8 worm cellular contexts compared by ENCODE assay signal in the genomic region with DNA sequence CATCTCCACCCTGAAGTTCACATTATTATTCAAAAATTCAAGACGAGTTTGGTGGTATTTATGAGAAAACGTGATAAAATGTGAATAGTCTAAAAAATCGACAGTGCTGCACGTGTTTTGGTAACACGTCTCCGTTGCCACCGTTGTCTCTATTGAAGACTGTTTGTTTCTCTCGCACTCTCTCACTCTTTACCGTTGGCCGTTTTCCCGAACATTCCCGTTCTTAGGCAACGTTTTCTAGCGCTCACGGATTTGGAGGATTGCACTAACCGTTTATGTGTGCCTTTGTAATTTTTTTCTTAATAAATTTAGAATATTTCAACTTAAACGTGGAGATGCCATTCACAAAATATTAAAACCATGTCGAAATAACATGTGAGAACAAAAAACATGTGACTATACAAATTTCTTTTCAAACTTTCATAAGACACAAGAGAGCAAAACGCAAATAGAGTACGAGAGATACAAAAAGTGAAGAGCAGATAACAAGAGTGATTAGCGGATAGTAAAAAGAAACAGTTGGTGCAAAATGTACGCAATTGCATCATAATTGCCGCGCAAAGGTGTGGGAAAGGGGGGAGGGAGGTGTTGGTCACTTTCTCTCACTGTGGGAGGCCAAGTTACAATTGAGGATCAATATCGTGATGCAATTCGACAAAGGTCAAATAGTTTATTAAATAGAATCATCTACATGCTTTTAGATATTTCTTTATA.
TF ChIP-seq lines count a peak whose summit lies in the region.

Gene pek-1, minus strand, starts transcription at position 51 of the 714 bp plus-strand sequence.

TF ChIP-seq in whole organism, L1 larva, 84 proteins besides CTCF, POLR2A, EP300 and RAD21 (continues in another document):
- TF ChIP-seq ceh-90 (tag; optimal IDR thresholded peaks at IDR 0.05; lab: Kevin White, UChicago) (no peak), nhr-77 (tag; optimal IDR thresholded peaks at IDR 0.05; lab: Kevin White, UChicago) (peak; percentile 36), nhr-85 (tag; lab: Kevin White, UChicago) (peak; percentile 86), zag-1 (tag; optimal IDR thresholded peaks at IDR 0.05; lab: Kevin White, UChicago) (no peak), unc-130 (tag; optimal IDR thresholded peaks at IDR 0.05; lab: Kevin White, UChicago) (peak; percentile 11), mep-1 (tag; optimal IDR thresholded peaks at IDR 0.05; lab: Kevin White, UChicago) (peak; percentile 70), nhr-20 (tag; optimal IDR thresholded peaks at IDR 0.05; lab: Kevin White, UChicago) (peak; percentile 78), isw-1 (GFP tag; IDR thresholded peaks at IDR 0.05; lab: Robert Waterston, UW) (no peak), jun-1 (tag; optimal IDR thresholded peaks at IDR 0.05; lab: Kevin White, UChicago) (peak; percentile 13), C04F5.9 (tag; optimal IDR thresholded peaks at IDR 0.05; lab: Kevin White, UChicago) (no peak), nhr-71 (tag; optimal IDR thresholded peaks at IDR 0.05; lab: Kevin White, UChicago) (peak; percentile 88)

TF ChIP-seq in whole organism, L2 larva, 48 proteins besides CTCF, POLR2A, EP300 and RAD21 (continues in another document):
- TF ChIP-seq sma-3 (GFP tag; optimal IDR thresholded peaks at IDR 0.05; lab: Kevin White, UChicago), result peak; percentile 55
- TF ChIP-seq nhr-23 (tag; optimal IDR thresholded peaks at IDR 0.05; lab: Kevin White, UChicago), result no peak
- TF ChIP-seq lin-13 (GFP tag; optimal IDR thresholded peaks at IDR 0.05; lab: Kevin White, UChicago), result peak; percentile 14
- TF ChIP-seq C34F6.9 (tag; optimal IDR thresholded peaks at IDR 0.05; lab: Kevin White, UChicago), result peak; percentile 71
- TF ChIP-seq F13H6.1 (tag; optimal IDR thresholded peaks at IDR 0.05; lab: Kevin White, UChicago), result peak; percentile 75
- TF ChIP-seq egl-27 (tag; optimal IDR thresholded peaks at IDR 0.05; lab: Kevin White, UChicago), result no peak
- no peak for TF ChIP-seq Y55F3AM.14 (GFP tag; optimal IDR thresholded peaks at IDR 0.05; lab: Kevin White, UChicago)
- TF ChIP-seq mbf-1 (tag; optimal IDR thresholded peaks at IDR 0.05; lab: Kevin White, UChicago), result no peak
- no peak for TF ChIP-seq snpc-4 (tag; optimal IDR thresholded peaks at IDR 0.05; lab: Kevin White, UChicago)
- no peak for TF ChIP-seq peb-1 (tag; optimal IDR thresholded peaks at IDR 0.05; lab: Kevin White, UChicago)
- TF ChIP-seq unc-55 (GFP tag; optimal IDR thresholded peaks at IDR 0.05; lab: Kevin White, UChicago), result peak; percentile 17

TF ChIP-seq in whole organism, L3 larva, 47 proteins besides CTCF, POLR2A, EP300 and RAD21 (continues in another document):
- TF ChIP-seq elt-3 (tag; optimal IDR thresholded peaks at IDR 0.05; lab: Kevin White, UChicago), result no peak
- peak; percentile 63 for TF ChIP-seq nhr-23 (tag; optimal IDR thresholded peaks at IDR 0.05; lab: Kevin White, UChicago)
- no peak for TF ChIP-seq ceh-82 (tag; optimal IDR thresholded peaks at IDR 0.05; lab: Kevin White, UChicago)
- no peak for TF ChIP-seq egl-27 (tag; optimal IDR thresholded peaks at IDR 0.05; lab: Kevin White, UChicago)
- peak; percentile 14 for TF ChIP-seq nfya-1 (tag; optimal IDR thresholded peaks at IDR 0.05; lab: Kevin White, UChicago; ENCODE audit: insufficient read depth)
- TF ChIP-seq mdl-1 (tag; optimal IDR thresholded peaks at IDR 0.05; lab: Kevin White, UChicago), result peak; percentile 20
- no peak for TF ChIP-seq unc-62 (GFP tag; optimal IDR thresholded peaks at IDR 0.05; lab: Kevin White, UChicago)
- peak; percentile 72 for TF ChIP-seq elt-2 (tag; optimal IDR thresholded peaks at IDR 0.05; lab: Kevin White, UChicago)
- no peak for TF ChIP-seq elt-1 (tag; optimal IDR thresholded peaks at IDR 0.05; lab: Kevin White, UChicago)
- TF ChIP-seq hmg-11 (tag; optimal IDR thresholded peaks at IDR 0.05; lab: Kevin White, UChicago), result peak; percentile 25

TF ChIP-seq in whole organism, L4 larva, 104 proteins besides CTCF, POLR2A, EP300 and RAD21 (continues in another document):
- TF ChIP-seq zfp-3 (GFP tag; conservative IDR thresholded peaks at IDR 0.05; lab: Robert Waterston, UW), result no peak
- peak; percentile 27 for TF ChIP-seq nhr-11 (tag; optimal IDR thresholded peaks at IDR 0.05; lab: Kevin White, UChicago)
- no peak for TF ChIP-seq pha-4 (GFP tag; IDR thresholded peaks at IDR 0.05; lab: Robert Waterston, UW)
- no peak for TF ChIP-seq pha-4 (tag; optimal IDR thresholded peaks at IDR 0.05; lab: Kevin White, UChicago)
- TF ChIP-seq ama-1 (optimal IDR thresholded peaks at IDR 0.05; lab: Kevin White, UChicago), result no peak
- TF ChIP-seq aha-1 (tag; lab: Kevin White, UChicago), result peak; percentile 84
- TF ChIP-seq F49E8.2 (tag; optimal IDR thresholded peaks at IDR 0.05; lab: Kevin White, UChicago; ENCODE audit: borderline replicate concordance), result no peak
- TF ChIP-seq nhr-111 (GFP tag; optimal IDR thresholded peaks at IDR 0.05; lab: Kevin White, UChicago), result no peak
- TF ChIP-seq rbr-2 (tag; optimal IDR thresholded peaks at IDR 0.05; lab: Kevin White, UChicago), result no peak
- no peak for TF ChIP-seq pqm-1 (tag; optimal IDR thresholded peaks at IDR 0.05; lab: Kevin White, UChicago)
- TF ChIP-seq Y48G9A.11 (GFP tag; IDR thresholded peaks at IDR 0.05; lab: Robert Waterston, UW), result no peak

TF ChIP-seq in whole organism, late embryonic, 69 proteins besides CTCF, POLR2A, EP300 and RAD21:
- TF ChIP-seq lin-11 (tag; optimal IDR thresholded peaks at IDR 0.05; lab: Kevin White, UChicago), result no peak
- TF ChIP-seq ref-2 (tag; optimal IDR thresholded peaks at IDR 0.05; lab: Kevin White, UChicago), result peak; percentile 64
- TF ChIP-seq hlh-30 (tag; optimal IDR thresholded peaks at IDR 0.05; lab: Kevin White, UChicago; ENCODE audit: insufficient read depth), result peak; percentile 61
- TF ChIP-seq elt-2 (tag; optimal IDR thresholded peaks at IDR 0.05; lab: Kevin White, UChicago), result peak; percentile 32
- TF ChIP-seq nhr-232 (tag; optimal IDR thresholded peaks at IDR 0.05; lab: Kevin White, UChicago), result no peak

TF ChIP-seq in whole organism, midembryonic, 9 proteins besides CTCF, POLR2A, EP300 and RAD21:
- TF ChIP-seq med-1 (GFP tag; optimal IDR thresholded peaks at IDR 0.05; lab: Kevin White, UChicago; ENCODE audit: insufficient read depth), result no peak
- TF ChIP-seq cog-1 (tag; optimal IDR thresholded peaks at IDR 0.05; lab: Kevin White, UChicago), result peak; percentile 5

TF ChIP-seq in whole organism, mixed stage, embryonic, 35 proteins besides CTCF, POLR2A, EP300 and RAD21 (continues in another document):
- TF ChIP-seq lsy-2 (tag; optimal IDR thresholded peaks at IDR 0.05; lab: Kevin White, UChicago) (peak; percentile 20), M03D4.4 (tag; optimal IDR thresholded peaks at IDR 0.05; lab: Kevin White, UChicago) (no peak), mep-1 (tag; optimal IDR thresholded peaks at IDR 0.05; lab: Kevin White, UChicago) (peak; percentile 34), zip-8 (tag; optimal IDR thresholded peaks at IDR 0.05; lab: Kevin White, UChicago) (peak; percentile 50), bed-3 (GFP tag; optimal IDR thresholded peaks at IDR 0.05; lab: Kevin White, UChicago) (no peak), unc-39 (tag; optimal IDR thresholded peaks at IDR 0.05; lab: Kevin White, UChicago) (no peak), nhr-237 (tag; optimal IDR thresholded peaks at IDR 0.05; lab: Kevin White, UChicago) (peak; percentile 28), unc-120 (tag; optimal IDR thresholded peaks at IDR 0.05; lab: Kevin White, UChicago; ENCODE audit: poor library complexity, severe bottlenecking) (peak; percentile 0), nhr-12 (tag; optimal IDR thresholded peaks at IDR 0.05; lab: Kevin White, UChicago) (peak; percentile 14), elt-3 (tag; optimal IDR thresholded peaks at IDR 0.05; lab: Kevin White, UChicago) (peak; percentile 33), ceh-39 (tag; optimal IDR thresholded peaks at IDR 0.05; lab: Kevin White, UChicago) (peak; percentile 55), nhr-28 (tag; optimal IDR thresholded peaks at IDR 0.05; lab: Kevin White, UChicago) (no peak), mls-2 (tag; optimal IDR thresholded peaks at IDR 0.05; lab: Kevin White, UChicago) (no peak), nhr-2 (tag; optimal IDR thresholded peaks at IDR 0.05; lab: Kevin White, UChicago) (no peak), blmp-1 (tag; optimal IDR thresholded peaks at IDR 0.05; lab: Kevin White, UChicago) (peak; percentile 1), ztf-11 (tag; optimal IDR thresholded peaks at IDR 0.05; lab: Kevin White, UChicago) (no peak), mab-5 (tag; optimal IDR thresholded peaks at IDR 0.05; lab: Kevin White, UChicago) (no peak), pha-4 (tag; optimal IDR thresholded peaks at IDR 0.05; lab: Kevin White, UChicago) (peak; percentile 20), lin-13 (tag; optimal IDR thresholded peaks at IDR 0.05; lab: Kevin White, UChicago) (no peak)

TF ChIP-seq in whole organism, young adult, 124 proteins besides CTCF, POLR2A, EP300 and RAD21:
- TF ChIP-seq lin-26 (GFP tag; IDR thresholded peaks at IDR 0.05; lab: Robert Waterston, UW) (no peak), nhr-80 (tag; optimal IDR thresholded peaks at IDR 0.05; lab: Kevin White, UChicago) (peak; percentile 54), nfyb-1 (GFP tag; IDR thresholded peaks at IDR 0.05; lab: Robert Waterston, UW) (0 out of 2 replicates have a peak, but pooled peaks have one; percentile 31), F52B5.7 (tag; optimal IDR thresholded peaks at IDR 0.05; lab: Kevin White, UChicago) (no peak), B0336.3 (GFP tag; IDR thresholded peaks at IDR 0.05; lab: Robert Waterston, UW) (peak; percentile 44; the same call in 1 of the 2 replicates), lin-40 (tag; optimal IDR thresholded peaks at IDR 0.05; lab: Kevin White, UChicago) (peak; percentile 45), madf-3 (GFP tag; IDR thresholded peaks at IDR 0.05; lab: Robert Waterston, UW) (no peak), rpc-1 (optimal IDR thresholded peaks at IDR 0.05; lab: Kevin White, UChicago) (peak; percentile 15), rpc-1 (tag; optimal IDR thresholded peaks at IDR 0.05; lab: Kevin White, UChicago) (no peak), let-607 (tag; optimal IDR thresholded peaks at IDR 0.05; lab: Kevin White, UChicago) (peak; percentile 73 to 88), unc-62 (GFP tag; optimal IDR thresholded peaks at IDR 0.05; lab: Kevin White, UChicago) (no peak), let-526 (GFP tag; IDR thresholded peaks at IDR 0.05; lab: Robert Waterston, UW) (no peak), K12H6.12 (tag; optimal IDR thresholded peaks at IDR 0.05; lab: Kevin White, UChicago) (peak; percentile 24), ekl-4 (GFP tag; IDR thresholded peaks at IDR 0.05; lab: Robert Waterston, UW) (peak; percentile 10; the same call in 1 of the 2 replicates), mxl-1 (tag; optimal IDR thresholded peaks at IDR 0.05; lab: Kevin White, UChicago) (no peak), B0019.2 (GFP tag; conservative IDR thresholded peaks at IDR 0.05; lab: Robert Waterston, UW) (no peak), hmg-1.2 (GFP tag; IDR thresholded peaks at IDR 0.05; lab: Robert Waterston, UW) (peak; percentile 62; the same call in 1 of the 2 replicates), cebp-1 (GFP tag; IDR thresholded peaks at IDR 0.05; lab: Robert Waterston, UW) (no peak), cebp-1 (tag; optimal IDR thresholded peaks at IDR 0.05; lab: Kevin White, UChicago) (peak; percentile 73), madf-10 (tag; optimal IDR thresholded peaks at IDR 0.05; lab: Kevin White, UChicago) (peak; percentile 4), hsf-1 (GFP tag; IDR thresholded peaks at IDR 0.05; lab: Robert Waterston, UW) (peak; percentile 89)
